Worm (Caenorhabditis elegans): ENCODE results near the gene R151.8.

R151.8 gene

ce11 chrIII:7273718-7274117, 44.1 kb upstream of the R151.8 start (continued):
- TF ChIP-seq spr-1 (tag; optimal IDR thresholded peaks at IDR 0.05) (no peak), lin-1 (GFP tag; IDR thresholded peaks at IDR 0.05) (no peak), ztf-7 (tag; optimal IDR thresholded peaks at IDR 0.05) (no peak), daf-19 (GFP tag; conservative IDR thresholded peaks at IDR 0.05) (no peak), mxl-3 (GFP tag; optimal IDR thresholded peaks at IDR 0.05) (peak; percentile 2), lin-39 (tag; optimal IDR thresholded peaks at IDR 0.05) (no peak), nhr-28 (tag; optimal IDR thresholded peaks at IDR 0.05) (peak; percentile 44)

ce11 chrIII:7272828-7273227, 43.2 kb upstream of the R151.8 start:
- TF ChIP-seq mxl-3 (GFP tag; optimal IDR thresholded peaks at IDR 0.05) (peak; percentile 62), lin-39 (tag; optimal IDR thresholded peaks at IDR 0.05) (no peak), zfp-3 (GFP tag; conservative IDR thresholded peaks at IDR 0.05) (no peak), ceh-28 (tag; optimal IDR thresholded peaks at IDR 0.05) (no peak), nhr-11 (tag; optimal IDR thresholded peaks at IDR 0.05) (peak; percentile 23), mdl-1 (tag; optimal IDR thresholded peaks at IDR 0.05) (peak in 1 of 2 experiments; percentile 35), lin-13 (GFP tag; optimal IDR thresholded peaks at IDR 0.05) (no peak), nhr-41 (GFP tag; IDR thresholded peaks at IDR 0.05) (no peak), dmd-9 (GFP tag; IDR thresholded peaks at IDR 0.05) (0 out of 2 replicates have a peak, but pooled peaks have one; percentile 17), hlh-11 (tag; optimal IDR thresholded peaks at IDR 0.05) (peak; percentile 81), madf-9 (GFP tag; conservative IDR thresholded peaks at IDR 0.05) (no peak), nhr-48 (tag; optimal IDR thresholded peaks at IDR 0.05) (peak; percentile 47), F49E8.2 (tag; optimal IDR thresholded peaks at IDR 0.05; ENCODE audit: borderline replicate concordance) (no peak), nhr-77 (tag; optimal IDR thresholded peaks at IDR 0.05) (peak; percentile 7), nhr-28 (tag; optimal IDR thresholded peaks at IDR 0.05) (peak; percentile 66), nhr-111 (GFP tag; optimal IDR thresholded peaks at IDR 0.05) (no peak), nhr-25 (tag; optimal IDR thresholded peaks at IDR 0.05; ENCODE audit: borderline replicate concordance, insufficient read depth) (no peak), set-16 (GFP tag; IDR thresholded peaks at IDR 0.05) (no peak), lin-38 (GFP tag; IDR thresholded peaks at IDR 0.05) (no peak), mep-1 (tag; optimal IDR thresholded peaks at IDR 0.05) (peak; percentile 9), gei-8 (GFP tag; optimal IDR thresholded peaks at IDR 0.05) (no peak), duxl-1 (tag; optimal IDR thresholded peaks at IDR 0.05; ENCODE audit: poor library complexity) (no peak), lim-7 (GFP tag; IDR thresholded peaks at IDR 0.05) (0 out of 2 replicates have a peak, but pooled peaks have one; percentile 16), dpl-1 (GFP tag; optimal IDR thresholded peaks at IDR 0.05) (peak; percentile 6), mes-2 (tag; optimal IDR thresholded peaks at IDR 0.05; ENCODE audit: poor library complexity, severe bottlenecking) (peak; percentile 39), dve-1 (tag; optimal IDR thresholded peaks at IDR 0.05; ENCODE audit: insufficient read depth) (peak; percentile 72), spr-3 (GFP tag; optimal IDR thresholded peaks at IDR 0.05) (no peak), daf-8 (GFP tag; IDR thresholded peaks at IDR 0.05) (no peak), tra-1 (GFP tag; IDR thresholded peaks at IDR 0.05) (0 out of 2 replicates have a peak, but pooled peaks have one; percentile 42), aha-1 (tag) (peak; percentile 77), lin-1 (GFP tag; IDR thresholded peaks at IDR 0.05) (peak; percentile 36; the same call in 1 of the 2 replicates), daf-12 (tag; optimal IDR thresholded peaks at IDR 0.05) (no peak), hlh-30 (tag; optimal IDR thresholded peaks at IDR 0.05; ENCODE audit: insufficient read depth) (peak; percentile 86), pqm-1 (tag; optimal IDR thresholded peaks at IDR 0.05) (peak; percentile 70), nhr-76 (tag; optimal IDR thresholded peaks at IDR 0.05) (peak; percentile 40), lsy-2 (tag; optimal IDR thresholded peaks at IDR 0.05) (peak in 1 of 2 experiments; percentile 37), spr-1 (tag; optimal IDR thresholded peaks at IDR 0.05) (no peak)

Measured in whole organism, L4 larva.